Fruit fly (Drosophila melanogaster) whole organism, embryonic: ENCODE results near the gene Ubi-p63E.

Source experiments
- Atf3 ChIP-seq: fragments of 200-800 bp; sonication (Bioruptor generic); optimal IDR thresholded peaks from 3 replicates; lab custom pipeline; 2016; ENCODE audit warnings: missing biosample characterization, missing genetic modification characterization
- Bteb2 ChIP-seq: fragments of 200-800 bp; sonication (Bioruptor generic); optimal IDR thresholded peaks from 2 replicates; lab custom pipeline; 2016; ENCODE audit warnings: missing biosample characterization, missing genetic modification characterization
- CG10366 ChIP-seq: fragments of 200-800 bp; sonication (Bioruptor generic); IDR thresholded peaks from 2 replicates; pipeline ENCODE4 v1.3.6; 2022; ENCODE audit warnings: missing biosample characterization, missing genetic modification characterization
- CG10462 ChIP-seq: fragments of 200-800 bp; sonication (Bioruptor generic); optimal IDR thresholded peaks from 2 replicates; lab custom pipeline; 2016; ENCODE audit warnings: missing biosample characterization, missing genetic modification characterization
- CG10543 ChIP-seq: fragments of 200-800 bp; sonication (Bioruptor generic); optimal IDR thresholded peaks from 3 replicates; lab custom pipeline; 2017; ENCODE audit warnings: missing biosample characterization, mild to moderate bottlenecking, missing genetic modification characterization, moderate library complexity
- CG10654 ChIP-seq: fragments of 200-800 bp; sonication (Bioruptor generic); optimal IDR thresholded peaks from 2 replicates; lab custom pipeline; 2016; ENCODE audit warnings: missing biosample characterization, missing genetic modification characterization
- CG13287 ChIP-seq: fragments of 200-800 bp; sonication (Bioruptor generic); IDR thresholded peaks from 2 replicates; pipeline ENCODE4 v1.3.6; 2022; ENCODE audit warnings: missing biosample characterization, missing genetic modification characterization; ENCODE audit not compliant: partially characterized antibody
- CG14860 ChIP-seq: fragments of 200-800 bp; sonication (Bioruptor generic); IDR thresholded peaks from 3 replicates; pipeline ENCODE4 v1.3.6; 2022; ENCODE audit warnings: missing biosample characterization, missing genetic modification characterization; ENCODE audit not compliant: partially characterized antibody
- CG1602 ChIP-seq: fragments of 200-800 bp; sonication (Bioruptor generic); optimal IDR thresholded peaks from 3 replicates; lab custom pipeline; 2016; ENCODE audit warnings: missing biosample characterization, missing genetic modification characterization
- CG1792 ChIP-seq: fragments of 200-800 bp; sonication (Bioruptor generic); optimal IDR thresholded peaks from 2 replicates; lab custom pipeline; 2016; ENCODE audit warnings: missing biosample characterization, missing genetic modification characterization
- CG2875 ChIP-seq: fragments of 200-800 bp; sonication (Bioruptor generic); optimal IDR thresholded peaks from 2 replicates; lab custom pipeline; 2017; ENCODE audit warnings: missing biosample characterization, mild to moderate bottlenecking, missing genetic modification characterization, missing genetic modification reagents
- CG30020 ChIP-seq: fragments of 200-800 bp; optimal IDR thresholded peaks from 2 replicates; lab custom pipeline; 2019; ENCODE audit warnings: missing biosample characterization, mild to moderate bottlenecking, missing genetic modification characterization, moderate library complexity
- CG30403 ChIP-seq: fragments of 200-800 bp; sonication (Bioruptor generic); optimal IDR thresholded peaks from 3 replicates; lab custom pipeline; 2016; ENCODE audit warnings: missing biosample characterization, missing genetic modification characterization
- CG31388 ChIP-seq: fragments of 200-800 bp; sonication (Bioruptor generic); optimal IDR thresholded peaks from 2 replicates; lab custom pipeline; 2016; ENCODE audit warnings: missing biosample characterization, missing genetic modification characterization
- CG32772 ChIP-seq: fragments of 200-800 bp; sonication (Bioruptor generic); IDR thresholded peaks from 2 replicates; pipeline ENCODE4 v1.3.6; 2022; ENCODE audit warnings: missing biosample characterization, missing genetic modification characterization
- CG43689 ChIP-seq: fragments of 200-800 bp; sonication (Bioruptor generic); IDR thresholded peaks from 2 replicates; pipeline ENCODE4 v1.3.6; 2022; ENCODE audit warnings: missing biosample characterization, missing genetic modification characterization
- CG4820 ChIP-seq: fragments of 200-800 bp; sonication (Bioruptor generic); optimal IDR thresholded peaks from 3 replicates; lab custom pipeline; 2016; ENCODE audit warnings: missing biosample characterization, missing genetic modification characterization
- CG7556 ChIP-seq: fragments of 200-800 bp; sonication (Bioruptor generic); optimal IDR thresholded peaks from 2 replicates; lab custom pipeline; 2017; ENCODE audit warnings: missing biosample characterization, mild to moderate bottlenecking, missing genetic modification characterization
- CG7786 ChIP-seq: fragments of 200-800 bp; sonication (Bioruptor generic); optimal IDR thresholded peaks from 2 replicates; lab custom pipeline; 2016; ENCODE audit warnings: missing biosample characterization, missing genetic modification characterization
- CG8944 ChIP-seq: fragments of 200-800 bp; sonication (Bioruptor generic); optimal IDR thresholded peaks from 3 replicates; lab custom pipeline; 2016; ENCODE audit warnings: missing biosample characterization, missing genetic modification characterization
- Drgx ChIP-seq: fragments of 200-800 bp; sonication (Bioruptor generic); IDR thresholded peaks from 2 replicates; pipeline ENCODE4 v1.3.6; 2022; ENCODE audit warnings: missing biosample characterization, missing genetic modification characterization
- Fer3 ChIP-seq: fragments of 200-800 bp; sonication (Bioruptor generic); optimal IDR thresholded peaks from 2 replicates; lab custom pipeline; 2018; ENCODE audit warnings: missing biosample characterization, mild to moderate bottlenecking, missing genetic modification characterization, moderate library complexity
- Hmr ChIP-seq: fragments of 200-800 bp; sonication (Bioruptor generic); optimal IDR thresholded peaks from 3 replicates; lab custom pipeline; 2017; ENCODE audit warnings: mild to moderate bottlenecking, missing biosample characterization, missing genetic modification reagents, missing genetic modification characterization
- Lim3 ChIP-seq: fragments of 200-800 bp; sonication (Bioruptor generic); IDR thresholded peaks from 2 replicates; pipeline ENCODE4 v1.3.6; 2022; ENCODE audit warnings: missing biosample characterization, missing genetic modification characterization
- Mad ChIP-seq: fragments of 200-800 bp; sonication (Bioruptor generic); optimal IDR thresholded peaks from 2 replicates; lab custom pipeline; 2016; ENCODE audit warnings: missing biosample characterization, missing genetic modification characterization
- NC2β ChIP-seq: fragments of 200-800 bp; sonication (Bioruptor generic); optimal IDR thresholded peaks from 2 replicates; lab custom pipeline; 2016; ENCODE audit warnings: missing biosample characterization, missing genetic modification characterization
- Neu2 ChIP-seq: fragments of 200-800 bp; sonication (Bioruptor generic); optimal IDR thresholded peaks from 3 replicates; lab custom pipeline; 2016; ENCODE audit warnings: missing biosample characterization, missing genetic modification characterization, borderline replicate concordance
- ato ChIP-seq: fragments of 200-800 bp; sonication (Bioruptor generic); IDR thresholded peaks from 2 replicates; pipeline ENCODE4 v1.3.6; 2022; ENCODE audit warnings: missing biosample characterization, missing genetic modification characterization; ENCODE audit not compliant: partially characterized antibody
- cad ChIP-seq: fragments of >200 bp; optimal IDR thresholded peaks from 2 replicates; lab custom pipeline; 2017; ENCODE audit warnings: missing biosample characterization, missing genetic modification characterization
- cato ChIP-seq: fragments of 200-800 bp; sonication (Bioruptor generic); optimal IDR thresholded peaks from 2 replicates; lab custom pipeline; 2016; ENCODE audit warnings: missing biosample characterization, missing genetic modification characterization, borderline replicate concordance
- chinmo ChIP-seq: fragments of 200-800 bp; sonication (Bioruptor generic); IDR thresholded peaks from 4 replicates; pipeline ENCODE4 v1.3.6; 2022; ENCODE audit warnings: missing biosample characterization, missing genetic modification characterization; ENCODE audit not compliant: partially characterized antibody
- chn ChIP-seq: fragments of 200-800 bp; sonication (Bioruptor generic); optimal IDR thresholded peaks from 2 replicates; lab custom pipeline; 2016; ENCODE audit warnings: missing biosample characterization, missing genetic modification characterization
- danr ChIP-seq: fragments of 200-800 bp; sonication (Bioruptor generic); IDR thresholded peaks from 2 replicates; pipeline ENCODE4 v1.3.6; 2022; ENCODE audit warnings: missing biosample characterization, missing genetic modification characterization
- dysf ChIP-seq: fragments of 200-800 bp; sonication (Bioruptor generic); IDR thresholded peaks from 3 replicates; pipeline ENCODE4 v1.3.6; 2022; ENCODE audit warnings: missing biosample characterization, missing genetic modification characterization
- eve ChIP-seq, 2 experiments: fragments of >200 bp; optimal IDR thresholded peaks; 2 replicates each; lab custom pipeline; 2017; ENCODE audit warnings: missing biosample characterization in 2 of 2, missing genetic modification characterization in 2 of 2
- fd102C ChIP-seq: fragments of 200-800 bp; sonication (Bioruptor generic); optimal IDR thresholded peaks from 2 replicates; lab custom pipeline; 2018; ENCODE audit warnings: missing biosample characterization, mild to moderate bottlenecking, missing genetic modification characterization, moderate library complexity
- gem ChIP-seq: fragments of 200-800 bp; sonication (Bioruptor generic); optimal IDR thresholded peaks from 2 replicates; lab custom pipeline; 2019; ENCODE audit warnings: missing biosample characterization, mild to moderate bottlenecking, missing genetic modification characterization, moderate library complexity
- gfzf ChIP-seq: fragments of 200-800 bp; sonication (Bioruptor generic); optimal IDR thresholded peaks from 2 replicates; lab custom pipeline; 2016; ENCODE audit warnings: missing biosample characterization, mild to moderate bottlenecking, missing genetic modification characterization, moderate library complexity
- gro ChIP-seq: fragments of 200-800 bp; sonication (Bioruptor generic); optimal IDR thresholded peaks from 2 replicates; lab custom pipeline; 2016; ENCODE audit warnings: missing biosample characterization, missing genetic modification characterization
- ind ChIP-seq: fragments of 200-800 bp; sonication (Bioruptor generic); optimal IDR thresholded peaks from 3 replicates; lab custom pipeline; 2016; ENCODE audit warnings: missing biosample characterization, missing genetic modification characterization
- insv ChIP-seq, 2 experiments: fragments of 200-800 bp; sonication (Bioruptor generic); optimal IDR thresholded peaks; 3 replicates each; lab custom pipeline; 2016 to 2018; ENCODE audit warnings: missing biosample characterization in 2 of 2, missing genetic modification characterization in 2 of 2
- inv ChIP-seq: fragments of 200-800 bp; sonication (Bioruptor generic); IDR thresholded peaks from 2 replicates; pipeline ENCODE4 v1.3.6; 2022; ENCODE audit warnings: missing biosample characterization, missing genetic modification characterization; ENCODE audit not compliant: partially characterized antibody
- jing ChIP-seq: fragments of 200-800 bp; sonication (Bioruptor generic); optimal IDR thresholded peaks from 2 replicates; lab custom pipeline; 2018; ENCODE audit warnings: missing biosample characterization, mild to moderate bottlenecking, missing genetic modification characterization
- kni ChIP-seq: fragments of 200-800 bp; sonication (Bioruptor generic); optimal IDR thresholded peaks from 3 replicates; lab custom pipeline; 2017; ENCODE audit warnings: mild to moderate bottlenecking, missing biosample characterization, missing genetic modification reagents, missing genetic modification characterization
- nerfin-1 ChIP-seq: fragments of 200-800 bp; sonication (Bioruptor generic); optimal IDR thresholded peaks from 3 replicates; lab custom pipeline; 2019; ENCODE audit warnings: missing biosample characterization, mild to moderate bottlenecking, missing genetic modification characterization, moderate library complexity
- pnt ChIP-seq: fragments of 200-800 bp; sonication (Bioruptor generic); optimal IDR thresholded peaks from 3 replicates; lab custom pipeline; 2016; ENCODE audit warnings: missing biosample characterization, missing genetic modification characterization
- rib ChIP-seq: fragments of 200-800 bp; sonication (Bioruptor generic); IDR thresholded peaks from 2 replicates; pipeline ENCODE4 v1.3.6; 2022; ENCODE audit warnings: missing biosample characterization, missing genetic modification characterization
- sens-2 ChIP-seq: fragments of 200-800 bp; sonication (Bioruptor generic); IDR thresholded peaks from 2 replicates; pipeline ENCODE4 v1.3.6; 2022; ENCODE audit warnings: missing biosample characterization, missing genetic modification characterization
- tio ChIP-seq: fragments of 200-800 bp; sonication (Bioruptor generic); optimal IDR thresholded peaks from 2 replicates; lab custom pipeline; 2017; ENCODE audit warnings: missing biosample characterization, missing genetic modification characterization, inconsistent platforms
- zfh2 ChIP-seq: fragments of 200-800 bp; sonication (Bioruptor generic); optimal IDR thresholded peaks from 2 replicates; lab custom pipeline; 2016; ENCODE audit warnings: missing biosample characterization, missing genetic modification characterization

Ubi-p63E gene

DNA sequence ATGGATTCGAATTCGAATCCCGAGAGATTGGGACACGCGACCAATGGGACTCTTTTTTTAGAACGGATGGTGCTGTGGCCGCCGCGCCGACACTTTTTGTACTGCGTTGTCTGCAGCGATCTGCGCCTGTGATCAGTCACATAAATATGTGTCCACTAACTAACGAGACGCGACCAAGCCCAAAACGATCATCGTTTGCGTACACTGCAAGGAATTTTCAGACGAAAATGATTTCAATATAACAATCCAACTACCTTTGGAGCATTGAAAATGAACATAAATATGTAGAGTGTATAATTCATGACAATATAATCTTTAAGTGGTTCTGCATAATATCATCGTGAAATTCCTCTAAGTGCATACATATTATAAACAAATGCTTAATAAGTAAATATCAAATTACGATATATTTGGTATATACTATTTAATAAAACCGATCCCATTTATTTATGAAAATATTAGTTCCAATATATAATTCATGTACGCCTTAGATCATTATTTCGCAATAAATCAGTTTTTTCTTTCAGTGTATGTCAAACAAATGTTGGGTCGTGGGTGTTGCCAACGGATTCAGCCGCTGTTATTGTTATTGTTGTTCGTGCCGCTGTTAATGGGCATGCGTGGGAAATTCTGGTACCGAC, 32.7 kb upstream of the Ubi-p63E start, which contains the start of gene Eip63F-1 (continued):
- TF ChIP-seq eve (GFP tag; optimal IDR thresholded peaks at IDR 0.05; lab: Kevin White, UChicago) (no peak), Bteb2 (GFP tag; lab: Kevin White, UChicago) (peak; percentile 31), cad (GFP tag; lab: Kevin White, UChicago) (no peak), insv (GFP tag; optimal IDR thresholded peaks at IDR 0.05; lab: Kevin White, UChicago) (no peak), chinmo (GFP tag; lab: Robert Waterston, UW) (no peak), CG2875 (GFP tag; lab: Kevin White, UChicago) (no peak), nerfin-1 (tag; lab: Kevin White, UChicago) (peak; percentile 56), CG13287 (GFP tag; lab: Robert Waterston, UW) (no peak), Atf3 (no peak), CG14860 (GFP tag; lab: Robert Waterston, UW) (no peak), tio (GFP tag; lab: Kevin White, UChicago) (peak; percentile 49), CG1792 (GFP tag; lab: Kevin White, UChicago) (peak; percentile 2), CG10654 (peak; percentile 63), gem (peak; percentile 82), chn (GFP tag; lab: Kevin White, UChicago) (no peak), zfh2 (GFP tag; lab: Kevin White, UChicago) (peak; percentile 0), CG10543 (GFP tag; lab: Kevin White, UChicago) (peak; percentile 57), CG10366 (GFP tag; lab: Robert Waterston, UW) (peak; percentile 63; the same call in 1 of the 2 replicates), CG7556 (GFP tag; lab: Kevin White, UChicago) (peak; percentile 68), CG30020 (tag; lab: Kevin White, UChicago) (no peak), CG32772 (GFP tag; lab: Robert Waterston, UW) (no peak), Neu2 (no peak), NC2β (no peak), rib (GFP tag; lab: Robert Waterston, UW) (no peak), CG30403 (peak; percentile 75), dysf (GFP tag; lab: Robert Waterston, UW) (peak; percentile 71), kni (GFP tag; lab: Kevin White, UChicago) (no peak), CG10462 (no peak), Lim3 (GFP tag; lab: Robert Waterston, UW) (0 out of 2 replicates have a peak, but pooled peaks have one; percentile 18), CG31388 (GFP tag; lab: Kevin White, UChicago) (no peak), Mad (GFP tag; lab: Kevin White, UChicago) (no peak), Hmr (peak; percentile 57), pnt (GFP tag; lab: Kevin White, UChicago) (no peak), Fer3 (tag; lab: Kevin White, UChicago) (peak; percentile 61), inv (GFP tag; lab: Robert Waterston, UW) (no peak), CG7786 (peak; percentile 31), jing (peak; percentile 28), cato (GFP tag; lab: Kevin White, UChicago) (peak; percentile 46), fd102C (GFP tag; lab: Kevin White, UChicago) (no peak), sens-2 (GFP tag; lab: Robert Waterston, UW) (no peak), Drgx (peak; percentile 48; the same call in 1 of the 2 replicates), gfzf (GFP tag; lab: Kevin White, UChicago) (no peak), CG8944 (no peak), gro (GFP tag; lab: Kevin White, UChicago) (no peak), CG43689 (no peak), danr (peak; percentile 41; the same call in 1 of the 2 replicates), CG1602 (peak; percentile 22), CG4820 (GFP tag; lab: Kevin White, UChicago) (peak; percentile 35), ato (GFP tag; lab: Robert Waterston, UW) (no peak), ind (GFP tag; lab: Kevin White, UChicago) (peak; percentile 72)
